Fruit fly (Drosophila melanogaster) whole organism, embryonic: Measurements from ENCODE around the gene CG6689.
A peak's percentile ranks its signal among the peaks of the same experiment; 100 is the strongest.

Experiments used
- Ada2b ChIP-seq: fragments of 200-800 bp; sonication (Bioruptor generic); IDR thresholded peaks from 2 replicates; pipeline ENCODE4 v1.3.6; 2022; ENCODE audit warnings: missing biosample characterization, missing genetic modification characterization
- B-H1 ChIP-seq: fragments of 200-800 bp; sonication (Bioruptor generic); IDR thresholded peaks from 3 replicates; pipeline ENCODE4 v1.3.6; 2022; ENCODE audit warnings: missing biosample characterization, missing genetic modification characterization
- Bteb2 ChIP-seq: fragments of 200-800 bp; sonication (Bioruptor generic); optimal IDR thresholded peaks from 2 replicates; lab custom pipeline; 2016; ENCODE audit warnings: missing biosample characterization, missing genetic modification characterization
- CG11085 ChIP-seq: fragments of 200-800 bp; sonication (Bioruptor generic); IDR thresholded peaks from 2 replicates; pipeline ENCODE4 v1.3.6; 2022; ENCODE audit warnings: missing biosample characterization, missing genetic modification characterization
- CG11247 ChIP-seq: fragments of 200-800 bp; sonication (Bioruptor generic); IDR thresholded peaks from 2 replicates; pipeline ENCODE4 v1.3.6; 2022; ENCODE audit warnings: missing biosample characterization, missing genetic modification characterization
- CG13296 ChIP-seq: fragments of 200-800 bp; sonication (Bioruptor generic); optimal IDR thresholded peaks from 3 replicates; lab custom pipeline; 2018; ENCODE audit warnings: missing biosample characterization, mild to moderate bottlenecking, missing genetic modification characterization
- CG14667 ChIP-seq: fragments of 200-800 bp; sonication (Bioruptor generic); IDR thresholded peaks from 2 replicates; pipeline ENCODE4 v1.3.6; 2022; ENCODE audit warnings: missing biosample characterization, missing genetic modification characterization
- CG15269 ChIP-seq: fragments of 200-800 bp; sonication (Bioruptor generic); optimal IDR thresholded peaks from 2 replicates; lab custom pipeline; 2018; ENCODE audit warnings: missing biosample characterization, mild to moderate bottlenecking, missing genetic modification characterization, moderate library complexity
- CG1529 ChIP-seq: fragments of 200-800 bp; sonication (Bioruptor generic); optimal IDR thresholded peaks from 3 replicates; lab custom pipeline; 2018; ENCODE audit warnings: missing biosample characterization, missing genetic modification characterization
- CG1603 ChIP-seq: fragments of 200-800 bp; sonication (Bioruptor generic); optimal IDR thresholded peaks from 2 replicates; lab custom pipeline; 2019; ENCODE audit warnings: missing biosample characterization, mild to moderate bottlenecking, missing genetic modification characterization, moderate library complexity
- CG17328 ChIP-seq: fragments of 200-800 bp; sonication (Bioruptor generic); IDR thresholded peaks from 2 replicates; pipeline ENCODE4 v1.3.6; 2022; ENCODE audit warnings: missing biosample characterization, missing genetic modification characterization
- CG31388 ChIP-seq: fragments of 200-800 bp; sonication (Bioruptor generic); optimal IDR thresholded peaks from 2 replicates; lab custom pipeline; 2016; ENCODE audit warnings: missing biosample characterization, missing genetic modification characterization
- CG3163 ChIP-seq: fragments of 200-800 bp; sonication (Bioruptor generic); optimal IDR thresholded peaks from 3 replicates; lab custom pipeline; 2016; ENCODE audit warnings: missing biosample characterization, missing genetic modification characterization
- CG6175 ChIP-seq: fragments of 200-800 bp; sonication (Bioruptor generic); IDR thresholded peaks from 3 replicates; pipeline ENCODE4 v1.3.6; 2022; ENCODE audit warnings: missing biosample characterization, missing genetic modification characterization
- Dek ChIP-seq: fragments of 200-800 bp; sonication (Bioruptor generic); optimal IDR thresholded peaks from 3 replicates; lab custom pipeline; 2019; ENCODE audit warnings: missing biosample characterization, mild to moderate bottlenecking, missing genetic modification characterization, moderate library complexity
- Drgx ChIP-seq: fragments of 200-800 bp; sonication (Bioruptor generic); IDR thresholded peaks from 2 replicates; pipeline ENCODE4 v1.3.6; 2022; ENCODE audit warnings: missing biosample characterization, missing genetic modification characterization
- E2f2 ChIP-seq: fragments of 200-800 bp; sonication (Bioruptor generic); IDR thresholded peaks from 2 replicates; pipeline ENCODE4 v1.3.6; 2022; ENCODE audit warnings: missing biosample characterization, missing genetic modification characterization
- HmgD ChIP-seq: fragments of 200-800 bp; sonication (Bioruptor generic); optimal IDR thresholded peaks from 3 replicates; lab custom pipeline; 2016; ENCODE audit warnings: missing biosample characterization, missing genetic modification characterization
- Hr51 ChIP-seq, 2 experiments: fragments of 200-800 bp; sonication (Bioruptor generic); optimal IDR thresholded peaks; 2 replicates in 1 of 2; 3 replicates in 1 of 2; lab custom pipeline; 2016 to 2018; ENCODE audit warnings: missing biosample characterization in 2 of 2, missing genetic modification characterization in 2 of 2, mild to moderate bottlenecking in 1 of 2, moderate library complexity in 1 of 2
- Jarid2 ChIP-seq: fragments of 200-800 bp; sonication (Bioruptor generic); optimal IDR thresholded peaks from 3 replicates; lab custom pipeline; 2017; ENCODE audit warnings: mild to moderate bottlenecking, missing biosample characterization, missing genetic modification reagents, missing genetic modification characterization
- Lhr ChIP-seq: fragments of 200-800 bp; sonication (Bioruptor generic); optimal IDR thresholded peaks from 3 replicates; lab custom pipeline; 2017; ENCODE audit warnings: mild to moderate bottlenecking, missing biosample characterization, missing genetic modification reagents, missing genetic modification characterization
- Lpt ChIP-seq: fragments of >200 bp; optimal IDR thresholded peaks from 2 replicates; lab custom pipeline; 2018; ENCODE audit warnings: missing biosample characterization, missing genetic modification characterization
- MESR4 ChIP-seq: fragments of 200-800 bp; sonication (Bioruptor generic); optimal IDR thresholded peaks from 2 replicates; lab custom pipeline; 2018; ENCODE audit warnings: missing biosample characterization, mild to moderate bottlenecking, missing genetic modification characterization, moderate library complexity
- Rfx ChIP-seq: fragments of 200-800 bp; sonication (Bioruptor generic); IDR thresholded peaks from 2 replicates; pipeline ENCODE4 v1.3.6; 2022; ENCODE audit warnings: missing biosample characterization, missing genetic modification characterization
- Stat92E ChIP-seq, 3 experiments: fragments of >200 bp in 2 of 3; fragments of 200-800 bp in 1 of 3; sonication (Bioruptor generic) in 1 of 3; optimal IDR thresholded peaks; 2 replicates each; lab custom pipeline; 2017 to 2019; ENCODE audit warnings: missing biosample characterization in 3 of 3, missing genetic modification characterization in 3 of 3, mild to moderate bottlenecking in 1 of 3, moderate library complexity in 1 of 3
- Trl ChIP-seq, 3 experiments: fragments of >200 bp in 2 of 3; fragments of 200-800 bp in 1 of 3; sonication (Bioruptor generic) in 1 of 3; optimal IDR thresholded peaks; 2 replicates in 1 of 3; 3 replicates in 2 of 3; lab custom pipeline; 2016 to 2017; ENCODE audit warnings: missing biosample characterization in 1 of 3, missing genetic modification characterization in 1 of 3
- ac ChIP-seq: fragments of 200-800 bp; sonication (Bioruptor generic); optimal IDR thresholded peaks from 3 replicates; lab custom pipeline; 2017; ENCODE audit warnings: missing biosample characterization, mild to moderate bottlenecking, missing genetic modification characterization
- al ChIP-seq: fragments of 200-800 bp; sonication (Bioruptor generic); IDR thresholded peaks from 2 replicates; pipeline ENCODE4 v1.3.6; 2022; ENCODE audit warnings: missing biosample characterization, missing genetic modification characterization
- bowl ChIP-seq: fragments of 200-800 bp; sonication (Bioruptor generic); IDR thresholded peaks from 2 replicates; pipeline ENCODE4 v1.3.6; 2022; ENCODE audit warnings: missing biosample characterization, missing genetic modification characterization
- crol ChIP-seq: fragments of 200-800 bp; sonication (Bioruptor generic); IDR thresholded peaks from 2 replicates; pipeline ENCODE4 v1.3.6; 2022; ENCODE audit warnings: missing biosample characterization, missing genetic modification characterization
- crp ChIP-seq, 2 experiments: fragments of 200-800 bp; sonication (Bioruptor generic); optimal IDR thresholded peaks; 2 replicates in 1 of 2; 3 replicates in 1 of 2; lab custom pipeline; 2017; ENCODE audit warnings: missing biosample characterization in 2 of 2, missing genetic modification characterization in 2 of 2, mild to moderate bottlenecking in 1 of 2, moderate library complexity in 1 of 2
- danr ChIP-seq: fragments of 200-800 bp; sonication (Bioruptor generic); IDR thresholded peaks from 2 replicates; pipeline ENCODE4 v1.3.6; 2022; ENCODE audit warnings: missing biosample characterization, missing genetic modification characterization
- eve ChIP-seq, 2 experiments: fragments of >200 bp; optimal IDR thresholded peaks; 2 replicates each; lab custom pipeline; 2017; ENCODE audit warnings: missing biosample characterization in 2 of 2, missing genetic modification characterization in 2 of 2
- exex ChIP-seq: fragments of 200-800 bp; sonication (Bioruptor generic); optimal IDR thresholded peaks from 4 replicates; lab custom pipeline; 2018; ENCODE audit warnings: missing biosample characterization, mild to moderate bottlenecking, missing genetic modification characterization, moderate library complexity
- fd64A ChIP-seq: fragments of 200-800 bp; sonication (Bioruptor generic); optimal IDR thresholded peaks from 3 replicates; lab custom pipeline; 2018; ENCODE audit warnings: missing biosample characterization, mild to moderate bottlenecking, missing genetic modification characterization
- ind ChIP-seq: fragments of 200-800 bp; sonication (Bioruptor generic); optimal IDR thresholded peaks from 3 replicates; lab custom pipeline; 2016; ENCODE audit warnings: missing biosample characterization, missing genetic modification characterization
- lab ChIP-seq: fragments of 200-800 bp; sonication (Bioruptor generic); optimal IDR thresholded peaks from 3 replicates; lab custom pipeline; 2017; ENCODE audit warnings: missing biosample characterization, missing genetic modification characterization, mild to moderate bottlenecking, moderate library complexity, missing genetic modification reagents
- mirr ChIP-seq: fragments of 200-800 bp; sonication (Bioruptor generic); optimal IDR thresholded peaks from 3 replicates; lab custom pipeline; 2018; ENCODE audit warnings: missing biosample characterization, mild to moderate bottlenecking, missing genetic modification characterization
- nerfin-1 ChIP-seq: fragments of 200-800 bp; sonication (Bioruptor generic); optimal IDR thresholded peaks from 3 replicates; lab custom pipeline; 2019; ENCODE audit warnings: missing biosample characterization, mild to moderate bottlenecking, missing genetic modification characterization, moderate library complexity
- org-1 ChIP-seq: fragments of 200-800 bp; sonication (Bioruptor generic); optimal IDR thresholded peaks from 2 replicates; lab custom pipeline; 2017; ENCODE audit warnings: missing biosample characterization, missing genetic modification characterization
- sd ChIP-seq: fragments of 200-800 bp; sonication (Bioruptor generic); optimal IDR thresholded peaks from 3 replicates; lab custom pipeline; 2018; ENCODE audit warnings: missing biosample characterization, mild to moderate bottlenecking, missing genetic modification characterization, moderate library complexity
- so ChIP-seq: fragments of 200-800 bp; sonication (Bioruptor generic); IDR thresholded peaks from 3 replicates; pipeline ENCODE4 v1.3.6; 2022; ENCODE audit warnings: missing biosample characterization, missing genetic modification characterization
- sr ChIP-seq: fragments of 200-800 bp; sonication (Bioruptor generic); IDR thresholded peaks from 3 replicates; pipeline ENCODE4 v1.3.6; 2022; ENCODE audit warnings: missing biosample characterization, missing genetic modification characterization
- ttk ChIP-seq: fragments of 200-800 bp; sonication (Bioruptor generic); IDR thresholded peaks from 2 replicates; pipeline ENCODE4 v2.1.2; 2022; ENCODE audit warnings: missing biosample characterization, missing genetic modification characterization
- zen2 ChIP-seq: fragments of 200-800 bp; sonication (Bioruptor generic); IDR thresholded peaks from 3 replicates; pipeline ENCODE4 v1.3.6; 2022; ENCODE audit warnings: missing biosample characterization, missing genetic modification characterization; ENCODE audit not compliant: partially characterized antibody
- zfh2 ChIP-seq: fragments of 200-800 bp; sonication (Bioruptor generic); optimal IDR thresholded peaks from 2 replicates; lab custom pipeline; 2016; ENCODE audit warnings: missing biosample characterization, missing genetic modification characterization

Gene CG6689

DNA sequence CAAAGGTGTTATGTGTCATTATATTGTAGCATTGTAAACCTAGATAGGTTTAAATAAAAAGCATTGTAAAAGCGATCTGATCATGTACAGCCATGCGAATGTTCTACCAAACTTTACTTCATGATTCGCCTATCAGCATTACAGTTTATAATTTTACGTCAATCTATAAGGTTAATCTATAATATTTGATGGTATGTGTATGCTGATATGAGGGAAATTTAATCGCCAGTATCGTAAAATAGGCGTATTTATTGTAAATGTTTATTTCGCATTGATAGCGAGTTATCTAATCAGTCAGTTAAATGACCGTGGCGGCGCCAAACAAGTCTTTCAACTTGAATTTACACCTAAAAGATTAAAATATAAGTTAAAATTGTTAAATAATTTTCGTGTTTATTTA is 42.3 kb downstream of the CG6689 start (continued):
- TF ChIP-seq Stat92E (GFP tag; optimal IDR thresholded peaks at IDR 0.05; lab: Kevin White, UChicago) (no peak), ac (GFP tag; lab: Kevin White, UChicago) (no peak), CG1603 (tag; lab: Kevin White, UChicago) (no peak), Ada2b (GFP tag; lab: Robert Waterston, UW) (no peak)

dm6 chr3R:11175777-11176176 is 44.1 kb downstream of the CG6689 start:
- TF ChIP-seq exex (tag; lab: Kevin White, UChicago): peak; percentile 62
- TF ChIP-seq eve (GFP tag; optimal IDR thresholded peaks at IDR 0.05; lab: Kevin White, UChicago): no peak
- TF ChIP-seq ind (GFP tag; lab: Kevin White, UChicago): no peak
- TF ChIP-seq mirr: peak; percentile 57
- no peak for TF ChIP-seq E2f2 (GFP tag; lab: Robert Waterston, UW)
- TF ChIP-seq, all 482 proteins: peak for 2

DNA sequence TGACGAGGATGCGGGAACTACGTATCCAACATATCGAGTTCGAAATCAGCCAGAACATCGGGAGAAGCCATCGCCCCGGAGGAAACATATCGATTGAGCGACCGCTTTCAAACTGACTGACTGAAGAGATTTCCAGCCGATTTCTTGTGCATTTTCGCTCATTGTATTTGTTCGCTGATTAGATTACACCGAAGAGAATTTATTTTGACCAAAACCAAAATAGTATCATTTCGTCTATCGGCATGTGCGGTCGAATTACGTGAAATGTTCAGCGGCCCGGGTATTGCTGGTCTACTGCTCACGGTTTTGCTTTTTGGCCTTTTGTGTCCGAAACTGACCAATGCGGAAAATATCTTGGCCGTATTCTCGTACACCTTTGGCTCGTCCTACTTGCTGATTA is 44.6 kb downstream of the CG6689 start, which contains the start of the genes Ugt304A1 and Ugt303A1:
TSS of gene Ugt304A1 (minus strand) at position 101 of the 400 bp plus-strand sequence.
TSS of gene Ugt303A1 (plus strand) at position 222 of the 400 bp plus-strand sequence.
- TF ChIP-seq HmgD (GFP tag; lab: Kevin White, UChicago) (no peak), CG3163 (peak; percentile 26), CG17328 (no peak), ttk (GFP tag; lab: Robert Waterston, UW) (no peak), danr (GFP tag; lab: Robert Waterston, UW) (no peak), al (GFP tag; lab: Robert Waterston, UW) (no peak), CG11247 (GFP tag; lab: Robert Waterston, UW) (no peak), Rfx (GFP tag; lab: Robert Waterston, UW) (peak; percentile 20; the same call in 1 of the 2 replicates), crol (GFP tag; lab: Robert Waterston, UW) (no peak), Drgx (GFP tag; lab: Robert Waterston, UW) (no peak), CG31388 (GFP tag; lab: Kevin White, UChicago) (no peak), Bteb2 (GFP tag; lab: Kevin White, UChicago) (no peak), org-1 (GFP tag; lab: Kevin White, UChicago) (no peak), MESR4 (no peak), CG11085 (GFP tag; lab: Robert Waterston, UW) (no peak), lab (GFP tag; lab: Kevin White, UChicago) (peak; percentile 5), Lpt (GFP tag; lab: Kevin White, UChicago) (no peak), Jarid2 (GFP tag; lab: Kevin White, UChicago) (peak; percentile 36), Trl (optimal IDR thresholded peaks at IDR 0.05; lab: Kevin White, UChicago) (peak in 1 of 2 experiments; percentile 5), Trl (GFP tag; optimal IDR thresholded peaks at IDR 0.05; lab: Kevin White, UChicago) (no peak), exex (tag; lab: Kevin White, UChicago) (peak; percentile 18)

- TF ChIP-seq nerfin-1 (tag; lab: Kevin White, UChicago) (no peak), B-H1 (GFP tag; lab: Robert Waterston, UW) (no peak), CG1529 (GFP tag; lab: Kevin White, UChicago) (no peak), Bteb2 (GFP tag; lab: Kevin White, UChicago) (no peak), CG6175 (GFP tag; lab: Robert Waterston, UW) (no peak), so (GFP tag; lab: Robert Waterston, UW) (no peak), crp (GFP tag; optimal IDR thresholded peaks at IDR 0.05; lab: Kevin White, UChicago) (no peak), Trl (optimal IDR thresholded peaks at IDR 0.05; lab: Kevin White, UChicago) (peak in 1 of 2 experiments; percentile 23), Trl (GFP tag; optimal IDR thresholded peaks at IDR 0.05; lab: Kevin White, UChicago) (no peak), zen2 (GFP tag; lab: Robert Waterston, UW) (no peak), Lhr (GFP tag; lab: Kevin White, UChicago) (no peak), CG15269 (tag; lab: Kevin White, UChicago) (peak; percentile 22), fd64A (no peak), sd (tag; lab: Kevin White, UChicago) (peak; percentile 48), Hr51 (GFP tag; optimal IDR thresholded peaks at IDR 0.05; lab: Kevin White, UChicago) (peak in 1 of 2 experiments; percentile 43), zfh2 (GFP tag; lab: Kevin White, UChicago) (no peak), Dek (tag; lab: Kevin White, UChicago) (no peak), CG13296 (GFP tag; lab: Kevin White, UChicago) (no peak), CG14667 (GFP tag; lab: Robert Waterston, UW) (no peak), sr (no peak), bowl (GFP tag; lab: Robert Waterston, UW) (no peak)
Measured at dm6 chr3R:11173169-11173506, 46.7 kb downstream of the CG6689 start.
